Worm (Caenorhabditis elegans): Measurements from ENCODE around the gene vps-50.

DNA sequence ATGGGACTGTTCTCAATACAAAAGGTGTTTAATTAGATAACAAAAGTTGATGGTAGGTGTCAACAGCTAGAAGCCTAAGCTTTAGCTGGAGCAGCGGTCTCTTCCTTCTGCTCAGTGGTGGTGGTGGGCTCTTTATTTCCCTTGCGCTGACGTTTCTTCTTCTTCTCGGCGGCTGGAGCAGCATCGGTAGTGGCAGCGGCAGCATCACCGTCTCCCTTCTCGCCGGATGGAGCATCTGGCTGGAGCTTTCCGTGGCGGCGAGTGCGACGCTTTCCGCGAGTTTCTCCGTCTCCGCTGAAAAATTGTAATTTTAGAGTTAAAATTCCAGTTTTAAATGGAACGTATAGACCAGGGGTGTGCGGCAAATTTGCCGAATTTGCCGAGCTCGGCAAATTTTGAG, 1.9 kb upstream of the vps-50 start:
- TF ChIP-seq ces-1 (GFP tag; optimal IDR thresholded peaks at IDR 0.05) (no peak), nhr-76 (tag; optimal IDR thresholded peaks at IDR 0.05) (no peak), aha-1 (tag; optimal IDR thresholded peaks at IDR 0.05) (no peak), unc-130 (tag; optimal IDR thresholded peaks at IDR 0.05) (no peak), lin-35 (GFP tag; optimal IDR thresholded peaks at IDR 0.05) (no peak)

All from whole organism, L1 larva.